Worm (Caenorhabditis elegans): ENCODE results near the gene Y81G3A.6.

DNA sequence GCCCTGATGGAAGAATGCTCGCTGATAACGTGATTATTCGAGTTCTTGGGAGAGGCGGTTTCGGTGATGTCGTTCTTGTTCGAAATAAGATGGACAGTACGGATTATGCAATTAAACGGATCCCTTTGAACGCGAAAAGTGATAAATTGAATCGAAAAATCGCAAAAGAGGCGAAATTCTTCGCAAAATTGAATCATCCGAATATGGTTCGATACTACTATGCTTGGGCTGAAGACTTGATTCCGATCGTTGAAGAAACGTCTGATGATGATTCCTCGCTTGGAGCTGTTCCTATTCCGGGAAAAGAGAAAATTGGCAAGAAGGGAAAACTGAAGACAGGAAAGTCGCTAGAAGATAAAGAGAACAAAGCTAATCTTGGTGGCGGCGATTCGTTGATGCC lies 3.6 kb upstream of the Y81G3A.6 start:
- no peak for TF ChIP-seq mdl-1 (tag; optimal IDR thresholded peaks at IDR 0.05)
- no peak for TF ChIP-seq nhr-11 (tag; optimal IDR thresholded peaks at IDR 0.05)
- TF ChIP-seq mep-1 (tag; optimal IDR thresholded peaks at IDR 0.05) = no peak
- no peak for TF ChIP-seq ceh-82 (tag; optimal IDR thresholded peaks at IDR 0.05)
- no peak for TF ChIP-seq lir-3 (tag; optimal IDR thresholded peaks at IDR 0.05; ENCODE audit: poor library complexity)
- TF ChIP-seq tlp-1 (tag; optimal IDR thresholded peaks at IDR 0.05) = no peak
- no peak for TF ChIP-seq elt-3 (tag; optimal IDR thresholded peaks at IDR 0.05)
